Fruit fly (Drosophila melanogaster) whole organism, embryonic: ENCODE data around the gene CG3566.

ENCODE experiments used
- Abd-B ChIP-seq: fragments of 200-800 bp; sonication (Bioruptor generic); optimal IDR thresholded peaks from 2 replicates; lab custom pipeline; 2018; ENCODE audit warnings: missing biosample characterization, mild to moderate bottlenecking, missing genetic modification characterization, moderate library complexity
- Antp ChIP-seq: fragments of 200-800 bp; sonication (Bioruptor generic); optimal IDR thresholded peaks from 3 replicates; lab custom pipeline; 2016; ENCODE audit warnings: missing biosample characterization, missing genetic modification characterization
- BEAF-32 ChIP-seq: fragments of 200-800 bp; sonication (Bioruptor generic); optimal IDR thresholded peaks from 3 replicates; lab custom pipeline; 2017; ENCODE audit warnings: missing biosample characterization, missing genetic modification characterization, mild to moderate bottlenecking, moderate library complexity, missing genetic modification reagents
- Blimp-1 ChIP-seq: fragments of 200-800 bp; sonication (Bioruptor generic); optimal IDR thresholded peaks from 3 replicates; lab custom pipeline; 2018; ENCODE audit warnings: missing biosample characterization, missing genetic modification characterization, mild to moderate bottlenecking, moderate library complexity, missing genetic modification reagents
- CG10366 ChIP-seq: fragments of 200-800 bp; sonication (Bioruptor generic); IDR thresholded peaks from 2 replicates; pipeline ENCODE4 v1.3.6; 2022; ENCODE audit warnings: missing biosample characterization, missing genetic modification characterization
- CG10462 ChIP-seq: fragments of 200-800 bp; sonication (Bioruptor generic); optimal IDR thresholded peaks from 2 replicates; lab custom pipeline; 2016; ENCODE audit warnings: missing biosample characterization, missing genetic modification characterization
- CG11456 ChIP-seq: fragments of 200-800 bp; sonication (Bioruptor generic); IDR thresholded peaks from 3 replicates; pipeline ENCODE4 v1.3.6; 2022; ENCODE audit warnings: missing biosample characterization, missing genetic modification characterization
- CG14050 ChIP-seq: fragments of 200-800 bp; sonication (Bioruptor generic); IDR thresholded peaks from 3 replicates; pipeline ENCODE4 v1.3.6; 2022; ENCODE audit warnings: missing biosample characterization, missing genetic modification characterization
- CG14667 ChIP-seq: fragments of 200-800 bp; sonication (Bioruptor generic); IDR thresholded peaks from 2 replicates; pipeline ENCODE4 v1.3.6; 2022; ENCODE audit warnings: missing biosample characterization, missing genetic modification characterization
- CG15011 ChIP-seq: fragments of 200-800 bp; sonication (Bioruptor generic); optimal IDR thresholded peaks from 3 replicates; lab custom pipeline; 2018; ENCODE audit warnings: missing biosample characterization, mild to moderate bottlenecking, missing genetic modification characterization
- CG1603 ChIP-seq: fragments of 200-800 bp; sonication (Bioruptor generic); optimal IDR thresholded peaks from 2 replicates; lab custom pipeline; 2019; ENCODE audit warnings: missing biosample characterization, mild to moderate bottlenecking, missing genetic modification characterization, moderate library complexity
- CG17328 ChIP-seq: fragments of 200-800 bp; sonication (Bioruptor generic); IDR thresholded peaks from 2 replicates; pipeline ENCODE4 v1.3.6; 2022; ENCODE audit warnings: missing biosample characterization, missing genetic modification characterization
- CG18619 ChIP-seq: fragments of 200-800 bp; sonication (Bioruptor generic); optimal IDR thresholded peaks from 3 replicates; lab custom pipeline; 2017; ENCODE audit warnings: missing biosample characterization, mild to moderate bottlenecking, missing genetic modification characterization
- CG18764 ChIP-seq: fragments of 200-800 bp; sonication (Bioruptor generic); optimal IDR thresholded peaks from 3 replicates; lab custom pipeline; 2016; ENCODE audit warnings: missing biosample characterization, missing genetic modification characterization
- CG30403 ChIP-seq: fragments of 200-800 bp; sonication (Bioruptor generic); optimal IDR thresholded peaks from 3 replicates; lab custom pipeline; 2016; ENCODE audit warnings: missing biosample characterization, missing genetic modification characterization
- CG32532 ChIP-seq: fragments of 200-800 bp; sonication (Bioruptor generic); IDR thresholded peaks from 2 replicates; pipeline ENCODE4 v1.3.6; 2022; ENCODE audit warnings: missing biosample characterization, missing genetic modification characterization
- CG34422 ChIP-seq: fragments of 200-800 bp; sonication (Bioruptor generic); IDR thresholded peaks from 3 replicates; pipeline ENCODE4 v1.3.6; 2022; ENCODE audit warnings: missing biosample characterization, missing genetic modification characterization
- CG8924 ChIP-seq: fragments of 200-800 bp; optimal IDR thresholded peaks from 3 replicates; lab custom pipeline; 2019; ENCODE audit warnings: missing biosample characterization, mild to moderate bottlenecking, missing genetic modification characterization, moderate library complexity
- Camta ChIP-seq: fragments of 200-800 bp; sonication (Bioruptor generic); optimal IDR thresholded peaks from 2 replicates; lab custom pipeline; 2016; ENCODE audit warnings: missing biosample characterization, missing genetic modification characterization
- Dbx ChIP-seq: fragments of 200-800 bp; sonication (Bioruptor generic); IDR thresholded peaks from 3 replicates; pipeline ENCODE4 v1.3.6; 2022; ENCODE audit warnings: missing biosample characterization, missing genetic modification characterization
- ERR ChIP-seq: fragments of 200-800 bp; sonication (Bioruptor generic); optimal IDR thresholded peaks from 2 replicates; lab custom pipeline; 2016; ENCODE audit warnings: missing biosample characterization, missing genetic modification characterization
- Ets97D ChIP-seq: fragments of 200-800 bp; sonication (Bioruptor generic); optimal IDR thresholded peaks from 3 replicates; lab custom pipeline; 2016; ENCODE audit warnings: missing biosample characterization, missing genetic modification characterization
- Fer2 ChIP-seq: fragments of 200-800 bp; sonication (Bioruptor generic); optimal IDR thresholded peaks from 2 replicates; lab custom pipeline; 2018; ENCODE audit warnings: missing biosample characterization, mild to moderate bottlenecking, missing genetic modification characterization, moderate library complexity
- HHEX ChIP-seq: fragments of 200-800 bp; sonication (Bioruptor generic); optimal IDR thresholded peaks from 3 replicates; lab custom pipeline; 2017; ENCODE audit warnings: missing biosample characterization, mild to moderate bottlenecking, missing genetic modification characterization, missing genetic modification reagents
- Nf-YC ChIP-seq: fragments of 200-800 bp; optimal IDR thresholded peaks from 3 replicates; lab custom pipeline; 2019; ENCODE audit warnings: missing biosample characterization, mild to moderate bottlenecking, missing genetic modification characterization, moderate library complexity
- Optix ChIP-seq: fragments of 200-800 bp; sonication (Bioruptor generic); IDR thresholded peaks from 3 replicates; pipeline ENCODE4 v1.3.6; 2022; ENCODE audit warnings: missing biosample characterization, missing genetic modification characterization
- Side ChIP-seq: fragments of 200-800 bp; sonication (Bioruptor generic); optimal IDR thresholded peaks from 2 replicates; lab custom pipeline; 2016; ENCODE audit warnings: missing biosample characterization, missing genetic modification characterization
- Sox100B ChIP-seq: fragments of 200-800 bp; sonication (Bioruptor generic); optimal IDR thresholded peaks from 3 replicates; lab custom pipeline; 2018; ENCODE audit warnings: missing biosample characterization, mild to moderate bottlenecking, missing genetic modification characterization
- TFAM ChIP-seq: fragments of 200-800 bp; sonication (Bioruptor generic); optimal IDR thresholded peaks from 2 replicates; lab custom pipeline; 2017; ENCODE audit warnings: missing biosample characterization, missing genetic modification characterization, inconsistent platforms
- abd-A ChIP-seq: fragments of 200-800 bp; sonication (Bioruptor generic); optimal IDR thresholded peaks from 3 replicates; lab custom pipeline; 2019; ENCODE audit warnings: missing biosample characterization, mild to moderate bottlenecking, missing genetic modification characterization, moderate library complexity
- az2 ChIP-seq: fragments of 200-800 bp; sonication (Bioruptor generic); optimal IDR thresholded peaks from 3 replicates; lab custom pipeline; 2016; ENCODE audit warnings: missing biosample characterization, missing genetic modification characterization
- bbx ChIP-seq: fragments of 200-800 bp; sonication (Bioruptor generic); IDR thresholded peaks from 2 replicates; pipeline ENCODE4 v1.3.6; 2022; ENCODE audit warnings: missing biosample characterization, missing genetic modification characterization; ENCODE audit not compliant: partially characterized antibody
- bsh ChIP-seq, 2 experiments: fragments of 200-800 bp; sonication (Bioruptor generic); optimal IDR thresholded peaks; 2 replicates each; lab custom pipeline; 2017 to 2018; ENCODE audit warnings: mild to moderate bottlenecking in 2 of 2, missing biosample characterization in 2 of 2, missing genetic modification characterization in 2 of 2, moderate library complexity in 1 of 2
- cg ChIP-seq: fragments of 200-800 bp; sonication (Bioruptor generic); optimal IDR thresholded peaks from 3 replicates; lab custom pipeline; 2019; ENCODE audit warnings: missing biosample characterization, mild to moderate bottlenecking, missing genetic modification characterization, moderate library complexity
- chinmo ChIP-seq: fragments of 200-800 bp; sonication (Bioruptor generic); IDR thresholded peaks from 4 replicates; pipeline ENCODE4 v1.3.6; 2022; ENCODE audit warnings: missing biosample characterization, missing genetic modification characterization; ENCODE audit not compliant: partially characterized antibody
- danr ChIP-seq: fragments of 200-800 bp; sonication (Bioruptor generic); IDR thresholded peaks from 2 replicates; pipeline ENCODE4 v1.3.6; 2022; ENCODE audit warnings: missing biosample characterization, missing genetic modification characterization
- dysf ChIP-seq: fragments of 200-800 bp; sonication (Bioruptor generic); IDR thresholded peaks from 3 replicates; pipeline ENCODE4 v1.3.6; 2022; ENCODE audit warnings: missing biosample characterization, missing genetic modification characterization
- en ChIP-seq: fragments of 200-800 bp; sonication (Bioruptor generic); optimal IDR thresholded peaks from 2 replicates; lab custom pipeline; 2016; ENCODE audit warnings: missing biosample characterization, missing genetic modification characterization
- fd102C ChIP-seq: fragments of 200-800 bp; sonication (Bioruptor generic); optimal IDR thresholded peaks from 2 replicates; lab custom pipeline; 2018; ENCODE audit warnings: missing biosample characterization, mild to moderate bottlenecking, missing genetic modification characterization, moderate library complexity
- hb ChIP-seq: fragments of 200-800 bp; sonication (Bioruptor generic); IDR thresholded peaks from 3 replicates; pipeline ENCODE4 v1.3.6; 2022; ENCODE audit warnings: missing biosample characterization, missing genetic modification characterization; ENCODE audit not compliant: partially characterized antibody
- her ChIP-seq: fragments of 200-800 bp; sonication (Bioruptor generic); optimal IDR thresholded peaks from 2 replicates; lab custom pipeline; 2016; ENCODE audit warnings: missing biosample characterization, missing genetic modification characterization
- nmo ChIP-seq: fragments of 200-800 bp; sonication (Bioruptor generic); optimal IDR thresholded peaks from 2 replicates; lab custom pipeline; 2018; ENCODE audit warnings: missing biosample characterization, mild to moderate bottlenecking, missing genetic modification characterization, moderate library complexity
- oc ChIP-seq: fragments of 200-800 bp; sonication (Bioruptor generic); optimal IDR thresholded peaks from 2 replicates; lab custom pipeline; 2018; ENCODE audit warnings: missing biosample characterization, mild to moderate bottlenecking, missing genetic modification characterization, moderate library complexity
- rib ChIP-seq: fragments of 200-800 bp; sonication (Bioruptor generic); IDR thresholded peaks from 2 replicates; pipeline ENCODE4 v1.3.6; 2022; ENCODE audit warnings: missing biosample characterization, missing genetic modification characterization
- row ChIP-seq: fragments of 200-800 bp; sonication (Bioruptor generic); IDR thresholded peaks from 3 replicates; pipeline ENCODE4 v1.3.6; 2022; ENCODE audit warnings: missing biosample characterization, missing genetic modification characterization
- schlank ChIP-seq: fragments of 200-800 bp; sonication (Bioruptor generic); optimal IDR thresholded peaks from 2 replicates; lab custom pipeline; 2018; ENCODE audit warnings: missing biosample characterization, mild to moderate bottlenecking, missing genetic modification characterization
- sd ChIP-seq: fragments of 200-800 bp; sonication (Bioruptor generic); optimal IDR thresholded peaks from 3 replicates; lab custom pipeline; 2018; ENCODE audit warnings: missing biosample characterization, mild to moderate bottlenecking, missing genetic modification characterization, moderate library complexity
- slbo ChIP-seq: fragments of 200-800 bp; sonication (Bioruptor generic); IDR thresholded peaks from 2 replicates; pipeline ENCODE4 v1.3.6; 2022; ENCODE audit warnings: missing biosample characterization, missing genetic modification characterization
- ssp ChIP-seq: fragments of 200-800 bp; sonication (Bioruptor generic); IDR thresholded peaks from 2 replicates; pipeline ENCODE4 v1.3.6; 2022; ENCODE audit warnings: missing biosample characterization, missing genetic modification characterization
- ttk ChIP-seq: fragments of 200-800 bp; sonication (Bioruptor generic); IDR thresholded peaks from 2 replicates; pipeline ENCODE4 v2.1.2; 2022; ENCODE audit warnings: missing biosample characterization, missing genetic modification characterization
- unpg ChIP-seq: fragments of 200-800 bp; sonication (Bioruptor generic); optimal IDR thresholded peaks from 3 replicates; lab custom pipeline; 2018; ENCODE audit warnings: missing biosample characterization, mild to moderate bottlenecking, missing genetic modification characterization, moderate library complexity
- zfh1 ChIP-seq: fragments of 200-800 bp; sonication (Bioruptor generic); IDR thresholded peaks from 3 replicates; pipeline ENCODE4 v1.3.6; 2022; ENCODE audit warnings: missing biosample characterization, missing genetic modification characterization

CG3566 gene

dm6 chrX:6310408-6310807 is 33.9 kb upstream of the CG3566 start (continued):
- peak; percentile 19 for TF ChIP-seq nmo
- no peak for TF ChIP-seq Camta (GFP tag; lab: Kevin White, UChicago)
- TF ChIP-seq CG10462 = no peak
- no peak for TF ChIP-seq TFAM
- no peak for TF ChIP-seq hb (GFP tag; lab: Robert Waterston, UW)
- peak; percentile 49; the same call in 2 of the 3 replicates for TF ChIP-seq row (GFP tag; lab: Robert Waterston, UW)
- TF ChIP-seq her (GFP tag; lab: Kevin White, UChicago) = no peak
- no peak for TF ChIP-seq Abd-B (GFP tag; lab: Kevin White, UChicago)
- peak; percentile 41 for TF ChIP-seq CG1603
- no peak for TF ChIP-seq BEAF-32 (GFP tag; lab: Kevin White, UChicago)
- peak; percentile 40 for TF ChIP-seq slbo (GFP tag; lab: Robert Waterston, UW)
- no peak for TF ChIP-seq Dbx
- TF ChIP-seq CG32532 (GFP tag; lab: Robert Waterston, UW) = peak; percentile 12; the same call in 1 of the 2 replicates
- TF ChIP-seq unpg (GFP tag; lab: Kevin White, UChicago) = peak; percentile 19
- TF ChIP-seq CG10366 (GFP tag; lab: Robert Waterston, UW) = no peak
- 0 out of 2 replicates have a peak, but pooled peaks have one; percentile 12 for TF ChIP-seq ttk (GFP tag; lab: Robert Waterston, UW)
- TF ChIP-seq CG30403 (GFP tag; lab: Kevin White, UChicago) = peak; percentile 14
- TF ChIP-seq bsh (GFP tag; optimal IDR thresholded peaks at IDR 0.05; lab: Kevin White, UChicago) = peak in 1 of 2 experiments; percentile 36
- peak; percentile 2 for TF ChIP-seq oc (tag; lab: Kevin White, UChicago)
- no peak for TF ChIP-seq Ets97D (GFP tag; lab: Kevin White, UChicago)
- no peak for TF ChIP-seq danr (GFP tag; lab: Robert Waterston, UW)
- TF ChIP-seq dysf (GFP tag; lab: Robert Waterston, UW) = peak; percentile 35; the same call in 1 of the 3 replicates
- no peak for TF ChIP-seq HHEX (GFP tag; lab: Kevin White, UChicago)
- TF ChIP-seq CG34422 (GFP tag; lab: Robert Waterston, UW) = no peak
- TF ChIP-seq Antp (GFP tag; lab: Kevin White, UChicago) = peak; percentile 7
- no peak for TF ChIP-seq Sox100B (GFP tag; lab: Kevin White, UChicago)
- TF ChIP-seq schlank (tag; lab: Kevin White, UChicago) = no peak
- TF ChIP-seq ERR (GFP tag; lab: Kevin White, UChicago) = no peak
- TF ChIP-seq CG17328 (GFP tag; lab: Robert Waterston, UW) = peak; percentile 32; the same call in 1 of the 2 replicates
- TF ChIP-seq Optix (GFP tag; lab: Robert Waterston, UW) = 0 out of 3 replicates have a peak, but pooled peaks have one; percentile 19
- no peak for TF ChIP-seq CG18619 (GFP tag; lab: Kevin White, UChicago)
- TF ChIP-seq CG15011 (GFP tag; lab: Kevin White, UChicago) = no peak
- no peak for TF ChIP-seq en (GFP tag; lab: Kevin White, UChicago)
- no peak for TF ChIP-seq bbx (GFP tag; lab: Robert Waterston, UW)
- no peak for TF ChIP-seq Side
- 0 out of 3 replicates have a peak, but pooled peaks have one; percentile 22 for TF ChIP-seq zfh1 (GFP tag; lab: Robert Waterston, UW)
- TF ChIP-seq ssp (GFP tag; lab: Robert Waterston, UW) = no peak

dm6 chrX:6308852-6309251 is 32.3 kb upstream of the CG3566 start, which contains the start of gene CG15894:
CG15894 (plus strand) TSS chrX:6309212.
- no peak for TF ChIP-seq Nf-YC (tag; lab: Kevin White, UChicago)
- no peak for TF ChIP-seq az2 (GFP tag; lab: Kevin White, UChicago)
- TF ChIP-seq CG11456 (GFP tag; lab: Robert Waterston, UW) = no peak
- TF ChIP-seq chinmo (GFP tag; lab: Robert Waterston, UW) = no peak
- peak; percentile 3 for TF ChIP-seq CG8924
- no peak for TF ChIP-seq her (GFP tag; lab: Kevin White, UChicago)
- peak; percentile 40 for TF ChIP-seq abd-A (tag; lab: Kevin White, UChicago)
- TF ChIP-seq Fer2 (tag; lab: Kevin White, UChicago) = no peak
- TF ChIP-seq fd102C = no peak
- peak; percentile 62 for TF ChIP-seq cg (GFP tag; lab: Kevin White, UChicago)
- no peak for TF ChIP-seq rib (GFP tag; lab: Robert Waterston, UW)
- TF ChIP-seq CG14667 = no peak
- TF ChIP-seq CG18764 (GFP tag; lab: Kevin White, UChicago) = no peak
- no peak for TF ChIP-seq CG14050 (GFP tag; lab: Robert Waterston, UW)
- peak; percentile 3 for TF ChIP-seq Blimp-1
- TF ChIP-seq sd (tag; lab: Kevin White, UChicago) = no peak
